Worm (Caenorhabditis elegans): ENCODE measurements around the gene C47E8.11.

The C47E8.11 gene

ce11 chrV:14736851-14737250, 48.4 kb downstream of the C47E8.11 start, which contains the start of gene Y50E8A.5:
Gene Y50E8A.5 (minus strand): TSS chrV:14736951.
- TF ChIP-seq dmd-4 (tag; optimal IDR thresholded peaks at IDR 0.05) = no peak
- no peak for TF ChIP-seq ceh-82 (tag; optimal IDR thresholded peaks at IDR 0.05)
- no peak for TF ChIP-seq peb-1 (tag; optimal IDR thresholded peaks at IDR 0.05)
- TF ChIP-seq gmeb-1 (tag; optimal IDR thresholded peaks at IDR 0.05) = no peak
- TF ChIP-seq zag-1 (tag; optimal IDR thresholded peaks at IDR 0.05) = no peak
- no peak for TF ChIP-seq ztf-4 (tag; optimal IDR thresholded peaks at IDR 0.05)
- no peak for TF ChIP-seq unc-39 (tag; optimal IDR thresholded peaks at IDR 0.05)
- TF ChIP-seq nhr-129 (tag; optimal IDR thresholded peaks at IDR 0.05) = no peak
- no peak for TF ChIP-seq elt-1 (tag; optimal IDR thresholded peaks at IDR 0.05)
- no peak for TF ChIP-seq blmp-1 (tag; optimal IDR thresholded peaks at IDR 0.05; ENCODE audit: insufficient read depth)
- TF ChIP-seq mdl-1 (tag; optimal IDR thresholded peaks at IDR 0.05) = no peak
- TF ChIP-seq F13H6.1 (tag; optimal IDR thresholded peaks at IDR 0.05) = no peak
- no peak for TF ChIP-seq nhr-77 (tag; optimal IDR thresholded peaks at IDR 0.05)
- TF ChIP-seq lin-11 (tag; optimal IDR thresholded peaks at IDR 0.05) = no peak
